Fruit fly (Drosophila melanogaster): ENCODE data around the gene haf.
A peak's percentile ranks its signal among the peaks of the same experiment; 100 is the strongest.

haf gene

DNA sequence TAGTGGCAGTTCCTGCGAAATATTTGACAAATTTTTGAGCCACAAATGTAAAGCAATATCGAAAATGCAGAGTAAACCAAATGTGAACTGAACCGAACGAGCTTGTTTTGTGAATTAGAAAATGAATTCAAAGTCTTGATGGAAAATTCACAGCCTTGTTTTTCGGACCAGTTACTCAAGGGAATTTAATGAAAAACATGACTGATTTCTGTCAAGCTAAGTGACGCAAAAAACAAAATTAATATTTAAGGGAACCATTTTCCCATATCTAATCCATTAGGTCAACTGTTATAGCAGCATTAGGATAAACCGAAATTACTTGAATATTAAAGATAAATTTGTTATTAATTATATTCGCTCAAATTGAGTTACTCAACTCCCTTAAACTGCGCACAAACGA lies 32.1 kb downstream of the haf start, which contains the start of gene nis:
Gene nis (minus strand): TSS at position 101 of the 400 bp plus-strand sequence.
- TF ChIP-seq noc (tag; optimal IDR thresholded peaks at IDR 0.05) = no peak

DNA sequence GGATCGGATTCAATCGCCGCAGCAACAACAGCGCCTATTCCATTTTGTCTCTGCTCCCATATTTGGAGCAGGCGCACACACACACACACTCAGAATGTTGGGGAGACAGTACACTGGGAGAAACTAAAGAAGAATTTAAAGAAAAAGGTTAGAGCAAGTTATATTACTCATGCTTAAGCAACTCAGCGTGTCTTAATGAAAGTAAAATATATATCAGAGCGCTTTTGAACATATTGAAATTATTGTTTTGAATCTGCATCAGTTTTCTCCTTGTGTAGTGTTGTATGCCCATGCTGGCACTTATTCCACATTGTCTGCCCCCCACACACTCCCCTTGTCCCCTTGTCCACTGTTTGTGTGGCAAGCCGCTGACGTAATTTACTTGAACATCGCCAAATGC lies 35.2 kb downstream of the haf start:
- peak; percentile 53 for TF ChIP-seq noc (tag; optimal IDR thresholded peaks at IDR 0.05)

DNA sequence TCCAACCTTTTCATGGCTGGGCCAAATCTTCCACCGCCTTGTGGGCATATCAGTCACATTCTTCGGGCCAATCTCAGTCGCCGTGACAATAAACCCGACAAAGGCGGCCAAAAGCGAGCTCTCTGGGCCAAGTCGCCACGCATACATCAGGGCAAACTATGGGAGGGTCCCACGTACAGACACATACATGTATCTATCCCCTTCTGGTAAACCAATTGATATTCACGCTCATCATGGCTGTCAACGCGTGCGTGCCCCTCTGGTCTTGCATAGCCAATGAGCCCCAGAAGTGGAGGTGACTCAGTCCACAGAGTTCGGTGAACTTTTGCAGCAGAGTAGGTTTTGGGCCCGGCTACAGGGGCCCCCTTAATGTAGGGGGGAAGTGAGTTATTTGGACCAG lies 41.8 kb downstream of the haf start:
- no peak for TF ChIP-seq noc (tag; optimal IDR thresholded peaks at IDR 0.05)

DNA sequence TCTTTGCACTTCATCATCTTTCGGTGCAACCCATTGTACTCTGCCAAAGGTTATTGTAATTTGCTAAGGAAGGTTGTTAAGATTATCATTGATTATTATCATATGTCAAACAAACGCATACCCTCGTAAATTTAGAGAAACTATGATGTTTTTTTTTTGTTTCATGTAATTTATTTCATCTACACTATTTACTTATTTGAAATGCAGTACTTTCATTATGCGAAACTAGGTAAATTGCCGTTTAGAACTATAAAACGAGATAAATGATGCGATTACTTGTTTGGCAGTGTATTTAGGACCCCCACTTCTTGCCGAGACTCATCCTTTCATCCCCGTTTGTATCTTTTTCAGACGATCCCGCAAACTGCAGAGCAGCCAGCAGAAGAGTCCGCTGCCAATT lies 48.9 kb downstream of the haf start:
- no peak for TF ChIP-seq noc (tag; optimal IDR thresholded peaks at IDR 0.05)

DNA sequence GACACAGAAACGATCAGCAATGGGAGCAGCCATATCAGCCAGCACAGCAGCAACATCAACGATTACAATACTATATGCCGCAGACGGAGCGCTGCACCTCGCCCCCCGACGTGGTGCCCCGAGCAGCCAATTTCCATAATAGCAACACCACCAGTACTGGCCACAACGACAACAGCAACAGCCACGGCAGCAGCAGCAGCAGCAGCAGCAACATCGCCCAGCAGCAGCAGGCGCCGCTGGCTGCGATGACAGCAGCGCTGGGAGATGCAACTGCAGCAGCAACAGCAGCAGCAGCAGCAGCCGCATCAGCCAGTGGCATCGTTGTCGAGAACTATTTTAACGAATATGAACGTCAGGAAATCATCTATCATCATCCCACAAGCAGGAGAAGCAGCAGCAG lies 51.8 kb downstream of the haf start:
- TF ChIP-seq noc (tag; optimal IDR thresholded peaks at IDR 0.05) = no peak

DNA sequence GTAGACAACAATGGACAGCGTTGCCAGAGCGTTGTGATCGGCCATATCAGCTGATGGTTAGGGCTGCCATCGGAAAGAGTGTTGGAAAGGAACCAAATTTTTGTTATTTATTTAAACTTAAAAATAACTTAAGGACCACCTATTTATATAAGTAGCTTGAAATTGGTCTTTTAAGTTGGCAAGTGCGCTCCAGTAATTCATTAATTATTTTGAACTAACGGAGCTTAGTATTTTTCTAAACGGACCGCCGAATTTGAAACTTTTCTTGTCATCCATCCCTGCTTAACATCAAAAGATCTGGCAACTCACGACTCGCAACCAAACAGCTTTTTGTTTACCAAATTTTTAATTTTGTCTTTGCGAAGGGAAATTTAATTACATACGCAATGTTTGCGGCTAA lies 56.2 kb downstream of the haf start, which contains the start of the genes Rab3GAP1 and CG14352:
Gene Rab3GAP1 (minus strand): TSS at position 36 of the 400 bp plus-strand sequence.
Gene CG14352 (plus strand): TSS at position 289 of the 400 bp plus-strand sequence.
- TF ChIP-seq noc (tag; optimal IDR thresholded peaks at IDR 0.05) = peak; percentile 85

DNA sequence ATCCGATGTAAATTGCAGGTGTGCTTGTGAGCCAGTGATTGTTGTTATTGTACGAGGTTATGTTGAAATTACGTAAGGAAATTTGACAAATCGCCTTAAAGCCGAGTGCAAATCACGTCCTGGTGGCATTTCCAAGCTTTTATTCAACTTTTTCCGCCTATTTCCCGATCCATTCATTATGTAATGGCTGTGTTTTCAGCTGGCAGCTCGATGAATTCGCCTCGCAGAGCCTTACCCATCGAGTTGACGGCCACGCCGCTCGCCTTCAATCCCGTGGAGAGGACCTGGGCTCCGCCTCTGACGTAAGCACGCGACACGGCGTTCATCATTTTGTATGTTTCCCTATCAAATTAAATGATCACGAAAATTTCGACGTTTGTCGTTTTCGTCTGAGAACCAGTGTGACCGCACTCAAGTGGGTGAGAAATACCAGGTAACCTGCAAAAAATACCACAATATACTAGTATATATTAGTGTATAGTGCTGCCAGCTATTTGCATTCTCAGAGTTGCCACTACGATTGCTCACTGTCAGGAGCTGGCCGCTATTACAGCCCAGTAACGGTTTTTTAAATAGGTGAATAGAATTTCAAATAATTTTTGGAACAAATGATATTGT lies 58.9 kb downstream of the haf start, which contains the start of gene RFeSP:
Gene RFeSP (minus strand): TSS at position 413 of the 618 bp plus-strand sequence.
- TF ChIP-seq noc (tag; optimal IDR thresholded peaks at IDR 0.05) = no peak

DNA sequence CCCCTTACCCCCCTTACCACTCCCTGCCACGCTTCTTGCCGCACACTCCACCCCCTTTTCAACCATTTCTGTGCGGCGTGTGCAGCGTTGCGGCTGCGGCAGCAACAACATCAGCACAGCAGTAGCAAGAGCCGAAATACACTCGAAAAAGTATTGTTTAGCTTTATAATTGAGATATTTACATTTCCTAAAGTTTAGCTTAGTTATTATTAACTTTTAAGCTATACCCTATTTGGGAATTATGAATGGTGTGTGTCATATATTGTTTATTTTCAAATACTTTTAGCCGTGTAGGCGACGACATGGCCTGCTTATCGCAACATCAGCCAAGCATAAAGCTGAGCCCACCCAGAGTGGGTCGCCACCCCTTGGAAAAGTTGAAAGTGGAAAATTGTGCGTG lies 60.8 kb downstream of the haf start:
- TF ChIP-seq noc (tag; optimal IDR thresholded peaks at IDR 0.05) = no peak

DNA sequence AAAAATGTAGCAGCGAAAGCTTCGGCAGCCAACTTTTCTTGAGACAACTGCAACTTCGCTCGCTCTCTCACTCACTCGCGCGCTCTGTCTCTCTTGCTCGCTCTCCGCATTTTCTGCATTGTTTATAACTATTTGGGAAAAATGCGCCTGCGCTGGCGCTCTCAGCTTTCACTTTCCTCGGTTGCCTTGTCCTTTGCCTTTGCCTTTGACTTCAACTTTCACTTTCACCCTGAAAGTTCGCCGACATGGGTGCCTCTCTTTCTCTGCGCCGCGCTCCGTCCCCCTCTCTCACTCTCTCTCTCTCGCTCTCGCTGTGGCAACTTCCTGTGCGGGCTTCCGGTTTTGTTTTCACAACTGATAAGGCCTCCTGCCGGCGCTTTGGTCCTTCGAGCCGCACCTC lies 62.8 kb downstream of the haf start:
- no peak for TF ChIP-seq noc (tag; optimal IDR thresholded peaks at IDR 0.05)

DNA sequence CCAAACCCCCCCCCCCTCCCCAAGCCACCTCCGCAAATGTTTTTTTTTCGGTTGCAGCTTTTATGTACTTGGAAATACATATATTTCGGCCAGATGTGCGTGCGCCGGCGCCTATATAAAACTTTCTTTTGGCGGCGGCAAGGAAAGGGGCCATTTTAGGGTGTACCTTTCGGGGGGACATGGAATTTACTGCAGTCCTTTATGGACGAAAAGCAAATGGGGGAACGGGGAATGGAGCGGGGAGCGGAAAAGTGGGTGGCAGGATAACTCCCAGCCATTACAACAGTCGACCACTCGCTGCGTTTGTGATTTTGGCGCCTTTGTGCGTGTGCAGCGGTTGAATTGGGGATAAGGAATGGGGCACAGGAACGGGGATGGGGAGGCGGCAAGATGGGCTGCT lies 63.8 kb downstream of the haf start:
- no peak for TF ChIP-seq noc (tag; optimal IDR thresholded peaks at IDR 0.05)

DNA sequence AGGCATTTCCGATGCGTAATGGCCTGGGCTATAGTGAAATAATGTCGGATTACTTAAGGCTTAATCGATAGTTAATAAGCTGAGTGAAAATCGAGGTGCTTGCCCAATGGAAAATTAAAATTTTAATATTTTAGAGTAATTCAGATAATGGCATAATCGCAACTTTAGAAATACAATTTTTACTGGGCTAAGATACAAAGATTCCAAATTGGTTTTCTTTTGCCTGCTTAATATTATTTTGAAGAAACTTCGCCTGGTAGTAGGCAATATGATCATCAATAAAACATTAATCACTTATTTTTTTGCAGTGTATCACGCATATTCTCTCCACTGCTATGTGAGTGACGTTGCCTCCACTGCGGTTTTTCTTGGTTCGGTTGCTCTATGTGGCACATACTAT lies 64.3 kb downstream of the haf start:
- TF ChIP-seq noc (tag; optimal IDR thresholded peaks at IDR 0.05) = no peak

DNA sequence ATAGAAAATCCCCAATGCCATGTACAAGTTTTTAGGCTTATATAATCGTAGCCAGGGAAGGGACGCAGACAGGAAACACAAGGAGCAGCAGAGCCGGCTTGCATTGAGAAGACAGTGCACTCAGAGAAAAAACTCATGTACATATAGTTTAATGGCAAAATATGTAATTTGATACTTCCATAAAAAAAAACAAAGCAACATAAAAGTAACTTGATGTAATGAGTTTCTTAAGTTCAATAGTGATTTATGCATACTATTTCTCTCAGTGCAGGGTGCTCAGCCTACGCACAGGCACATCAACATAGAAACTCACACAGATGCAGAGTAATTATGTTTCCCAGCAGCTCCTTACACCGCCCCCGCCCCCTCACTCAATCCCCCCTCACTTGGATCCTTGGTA lies 65.9 kb downstream of the haf start:
- TF ChIP-seq noc (tag; optimal IDR thresholded peaks at IDR 0.05) = no peak

DNA sequence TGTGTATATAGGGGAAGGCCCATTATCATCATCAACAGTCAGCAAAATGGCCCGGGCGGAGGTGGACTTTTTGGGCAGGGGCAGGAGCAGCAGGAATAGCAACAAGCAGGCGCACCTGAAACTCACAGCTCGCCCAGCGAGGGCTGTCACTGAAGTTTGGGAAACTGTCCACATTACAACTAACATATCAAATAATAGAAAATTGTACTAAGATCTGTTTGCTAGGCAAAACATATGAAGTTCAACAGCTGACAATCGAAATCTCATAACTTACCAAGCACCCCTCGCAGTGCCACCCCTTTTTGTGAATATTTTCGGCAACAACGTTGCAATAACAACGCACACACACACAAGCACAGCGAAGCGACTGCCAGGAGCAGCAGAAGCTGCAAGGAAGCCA lies 69.8 kb downstream of the haf start:
- no peak for TF ChIP-seq noc (tag; optimal IDR thresholded peaks at IDR 0.05)

DNA sequence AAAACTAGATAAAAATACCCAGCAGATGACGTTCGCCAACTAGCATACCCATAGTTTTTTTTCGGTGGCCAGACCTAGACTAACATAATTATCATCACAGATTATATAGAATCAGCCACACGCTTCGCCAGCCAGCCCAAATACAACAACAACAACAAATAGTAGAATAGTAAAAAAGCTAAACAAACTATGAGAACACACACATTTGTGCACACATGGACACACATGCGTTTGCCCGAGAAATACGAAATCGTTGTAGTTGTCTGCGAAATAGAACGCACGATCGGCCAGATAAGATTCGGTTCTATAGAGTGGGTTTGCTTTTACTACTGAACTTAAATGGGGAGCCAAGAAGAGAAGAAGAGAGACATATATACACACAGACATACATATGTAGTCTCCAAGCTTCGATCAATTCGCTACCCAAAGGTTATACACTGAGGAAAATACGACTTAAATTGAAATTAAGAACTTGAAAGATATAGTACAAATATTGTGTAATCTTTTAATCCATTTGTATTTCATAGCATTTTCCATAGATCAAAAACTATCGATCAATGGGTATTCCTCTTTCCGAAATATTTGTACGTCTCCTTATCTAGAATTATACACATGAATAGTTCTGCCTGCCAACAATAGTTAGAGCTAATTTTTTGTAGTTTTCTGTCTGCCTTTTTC lies 73.0 kb downstream of the haf start:
- TF ChIP-seq noc (tag; optimal IDR thresholded peaks at IDR 0.05) = peak; percentile 94

DNA sequence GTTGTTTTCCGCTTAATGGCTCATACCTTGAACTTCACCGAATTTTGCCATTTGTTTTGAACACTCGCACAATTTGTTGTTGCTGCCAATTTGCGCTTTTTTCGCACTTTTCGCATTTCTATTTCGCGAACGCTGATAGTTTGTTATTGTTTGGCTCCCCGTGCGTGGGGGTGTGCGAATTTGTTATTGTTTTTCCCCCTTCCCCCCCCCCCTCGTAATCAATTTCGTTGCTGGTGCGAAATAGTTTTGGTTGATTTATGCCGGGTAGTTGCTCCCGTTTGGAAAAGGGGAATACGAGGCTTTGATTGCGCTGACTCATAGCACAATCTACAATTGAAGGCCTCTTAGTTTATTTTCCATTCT lies 73.6 kb downstream of the haf start:
- no peak for TF ChIP-seq noc (tag; optimal IDR thresholded peaks at IDR 0.05)

DNA sequence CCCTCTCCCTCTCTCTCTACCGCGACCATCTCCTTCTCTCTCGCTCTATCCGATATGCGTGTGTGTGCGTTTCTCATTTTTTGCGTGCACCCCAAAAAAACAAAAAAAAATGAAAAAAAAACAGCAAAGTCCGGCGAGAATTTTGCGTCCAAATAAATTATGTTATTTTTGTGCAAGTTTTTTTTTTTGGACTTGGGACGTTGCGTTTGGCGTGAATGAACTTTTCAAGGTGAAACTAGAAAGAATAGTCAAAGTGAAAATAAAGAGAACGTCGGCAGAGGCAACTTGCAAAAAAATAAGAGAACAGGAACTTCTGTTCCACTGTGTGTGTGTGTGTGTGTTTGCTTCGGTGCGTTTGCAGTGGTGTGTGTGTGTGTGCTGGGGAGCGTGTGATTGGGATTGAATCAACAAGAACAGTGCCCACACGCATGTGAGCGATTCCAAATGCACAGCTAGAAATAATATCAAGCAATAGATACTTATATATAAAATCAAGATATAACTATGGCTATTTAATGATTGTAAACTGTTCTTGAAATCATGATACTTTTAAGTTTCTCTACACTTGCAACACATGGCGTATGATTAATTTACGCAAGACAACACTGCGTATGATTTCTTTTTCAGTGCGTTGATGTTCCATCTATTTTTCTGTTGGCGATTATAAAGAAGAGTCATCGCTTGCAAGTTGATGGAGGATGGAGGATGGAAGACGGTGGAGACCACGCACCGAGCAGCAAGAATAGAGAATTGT lies 74.5 kb downstream of the haf start:
- peak; percentile 94 for TF ChIP-seq noc (tag; optimal IDR thresholded peaks at IDR 0.05)

DNA sequence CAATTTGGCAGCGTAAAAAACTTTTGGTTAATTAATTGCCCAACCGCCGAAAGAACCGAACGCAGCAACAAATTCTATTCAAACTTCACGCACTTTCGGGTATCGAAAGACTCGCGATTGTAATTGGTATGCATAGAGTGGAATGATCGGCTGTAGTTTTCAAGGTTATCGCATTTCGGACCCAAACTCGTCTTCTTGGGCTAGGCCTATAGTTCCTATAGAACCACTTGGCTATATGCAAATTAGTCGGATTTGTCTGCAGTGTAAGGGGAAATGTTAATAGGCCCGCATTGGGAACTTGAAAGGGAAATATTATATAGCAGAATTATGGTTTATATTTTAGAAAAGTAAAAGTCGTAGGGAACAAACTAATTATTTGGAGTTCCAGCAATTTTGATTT lies 75.6 kb downstream of the haf start:
- no peak for TF ChIP-seq noc (tag; optimal IDR thresholded peaks at IDR 0.05)
